Worm (Caenorhabditis elegans) whole organism, early embryonic: ENCODE results near the gene Y54F10AM.6.

Source experiments
- B0310.2 ChIP-seq: sonication (generic microtip); optimal IDR thresholded peaks from 2 replicates; lab custom pipeline; 2016; ENCODE audit warnings: mild to moderate bottlenecking, missing genetic modification characterization, missing compliant biosample characterization
- F13C5.2 ChIP-seq: sonication (generic microtip); optimal IDR thresholded peaks from 2 replicates; lab custom pipeline; 2017; ENCODE audit warnings: mild to moderate bottlenecking, missing genetic modification characterization, inconsistent platforms, missing compliant biosample characterization
- aly-1 ChIP-seq: sonication (generic microtip); optimal IDR thresholded peaks from 2 replicates; lab custom pipeline; 2016; ENCODE audit warnings: missing genetic modification characterization, missing compliant biosample characterization
- ama-1 ChIP-seq: fragments of 150-350 bp; optimal IDR thresholded peaks from 2 replicates; lab custom pipeline; 2014
- ceh-36 ChIP-seq: sonication (generic microtip); optimal IDR thresholded peaks from 2 replicates; lab custom pipeline; 2016; ENCODE audit warnings: missing genetic modification characterization, inconsistent platforms, missing compliant biosample characterization
- ets-7 ChIP-seq: sonication (generic microtip); optimal IDR thresholded peaks from 2 replicates; lab custom pipeline; 2016; ENCODE audit warnings: missing genotype, missing genetic modification characterization, missing compliant biosample characterization
- flt-1 ChIP-seq: fragments of 200-800 bp; sonication (Bioruptor generic); IDR thresholded peaks from 2 replicates; pipeline ENCODE4 v1.3.6; 2022; ENCODE audit warnings: missing genetic modification characterization, missing compliant biosample characterization
- hmg-4 ChIP-seq: fragments of 200-800 bp; sonication (Bioruptor generic); optimal IDR thresholded peaks from 2 replicates; lab custom pipeline; 2018; ENCODE audit warnings: mild to moderate bottlenecking, missing genetic modification characterization, missing compliant biosample characterization
- sea-1 ChIP-seq: fragments of 200-800 bp; sonication (Bioruptor generic); conservative IDR thresholded peaks from 2 replicates; pipeline ENCODE4 v1.3.6; 2022; ENCODE audit warnings: missing genetic modification characterization, missing compliant biosample characterization
- tbx-37 ChIP-seq: fragments of 200-800 bp; sonication (Bioruptor generic); conservative IDR thresholded peaks from 2 replicates; pipeline ENCODE4 v1.3.6; 2022; ENCODE audit warnings: missing genetic modification reagents, missing genetic modification characterization, missing compliant biosample characterization
- tra-4 ChIP-seq: sonication (generic microtip); optimal IDR thresholded peaks from 2 replicates; lab custom pipeline; 2017; ENCODE audit warnings: missing genetic modification characterization, missing compliant biosample characterization

DNA sequence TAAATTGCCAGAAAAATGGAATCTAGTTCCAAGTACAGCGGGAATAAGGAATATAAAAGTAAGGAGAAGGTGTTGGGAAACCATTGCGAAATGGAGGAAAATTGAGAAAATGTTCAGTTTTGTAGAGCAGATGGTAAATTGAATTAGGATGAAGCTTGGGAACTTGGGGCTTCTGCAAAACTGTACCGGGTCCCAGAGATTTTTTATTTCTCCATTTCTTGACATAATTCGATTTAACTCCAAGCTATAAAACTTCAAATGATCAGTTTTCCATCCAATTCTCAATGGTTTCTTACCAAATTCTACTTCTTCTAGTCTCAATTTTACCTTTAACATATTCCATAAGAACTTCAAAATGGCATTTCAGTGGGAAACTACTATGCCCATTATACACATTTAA, 40.4 kb upstream of the Y54F10AM.6 start, which contains the start of the genes E02H9.9 and E02H9.1:
- TF ChIP-seq tbx-37 (GFP tag; lab: Robert Waterston, UW) (no peak), tra-4 (tag; lab: Kevin White, UChicago) (no peak), B0310.2 (no peak), ceh-36 (no peak), aly-1 (no peak), sea-1 (GFP tag; lab: Robert Waterston, UW) (no peak), hmg-4 (GFP tag; lab: Kevin White, UChicago) (no peak), F13C5.2 (no peak), ets-7 (tag; lab: Kevin White, UChicago) (no peak), flt-1 (GFP tag; lab: Robert Waterston, UW) (no peak), ama-1 (no peak)
